Worm (Caenorhabditis elegans): ENCODE results near the gene srh-279.

The srh-279 gene

DNA sequence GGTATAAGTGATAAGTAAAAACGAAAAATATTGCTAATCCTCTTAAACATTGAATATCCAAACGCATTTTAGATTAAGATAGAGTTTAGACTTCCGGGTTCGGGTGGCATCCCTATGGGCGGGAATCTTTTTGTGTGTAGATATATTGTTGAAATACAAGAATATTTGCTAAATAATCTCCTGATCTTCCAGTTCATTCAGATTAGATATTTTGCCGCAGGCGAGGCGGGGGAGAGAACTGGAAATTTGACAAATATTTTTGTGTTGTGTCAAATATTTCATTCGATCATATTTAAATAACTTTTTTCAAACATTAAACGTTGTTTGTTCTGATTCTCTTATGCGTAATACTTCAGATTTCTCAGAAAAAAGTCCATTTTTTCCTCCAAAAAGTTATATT, 17.6 kb downstream of the srh-279 start, which contains the start of gene oac-15:
Gene oac-15, minus strand, starts transcription at position 101 of the 400 bp plus-strand sequence.
- TF ChIP-seq elt-3 (tag; optimal IDR thresholded peaks at IDR 0.05) (no peak), unc-120 (tag; optimal IDR thresholded peaks at IDR 0.05; ENCODE audit: poor library complexity, severe bottlenecking) (no peak), drap-1 (GFP tag; optimal IDR thresholded peaks at IDR 0.05) (no peak), cnd-1 (tag; optimal IDR thresholded peaks at IDR 0.05) (no peak), lin-32 (GFP tag; optimal IDR thresholded peaks at IDR 0.05) (no peak), sem-2 (GFP tag; optimal IDR thresholded peaks at IDR 0.05) (no peak), ceh-43 (GFP tag; optimal IDR thresholded peaks at IDR 0.05) (no peak), mep-1 (tag; optimal IDR thresholded peaks at IDR 0.05) (no peak), unc-62 (GFP tag; optimal IDR thresholded peaks at IDR 0.05) (no peak), ham-2 (GFP tag; optimal IDR thresholded peaks at IDR 0.05) (no peak), nhr-28 (tag; optimal IDR thresholded peaks at IDR 0.05) (no peak), mab-5 (tag; optimal IDR thresholded peaks at IDR 0.05) (no peak), pha-4 (tag; optimal IDR thresholded peaks at IDR 0.05) (no peak), bed-3 (GFP tag; optimal IDR thresholded peaks at IDR 0.05) (no peak)

DNA sequence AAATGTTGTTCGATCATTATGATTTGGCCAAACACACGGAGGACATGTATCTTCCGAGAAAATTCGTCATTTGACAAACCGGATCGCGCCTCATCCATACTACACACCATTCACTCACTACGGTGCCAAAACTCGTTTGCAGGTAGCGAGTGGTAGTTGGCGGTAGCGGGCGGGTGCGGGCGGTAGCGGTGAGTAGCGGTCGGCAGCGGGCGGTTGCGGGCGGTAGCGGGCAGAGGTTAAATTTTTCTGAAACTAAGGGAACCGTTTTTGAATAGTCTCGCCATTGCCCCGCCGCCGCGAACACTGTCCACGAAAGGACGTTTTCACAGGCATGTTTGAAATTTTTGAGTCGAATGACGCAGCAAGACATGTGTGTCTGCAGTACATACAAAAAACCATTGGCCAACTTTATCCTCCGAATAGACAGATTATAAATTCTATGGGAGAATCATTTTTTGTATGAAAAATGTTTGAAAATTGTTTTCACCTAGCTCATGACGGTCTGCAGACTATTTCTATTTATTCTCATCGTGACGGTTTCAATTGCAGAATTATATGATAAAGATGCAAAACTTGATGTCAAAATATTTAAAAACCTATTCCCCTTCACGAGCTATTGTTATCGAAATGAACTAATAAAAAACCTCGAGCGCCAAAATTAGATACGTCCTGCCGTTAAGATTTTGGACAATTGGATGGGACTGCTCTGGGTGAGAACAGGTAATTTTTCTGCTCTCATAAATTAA, 18.2 kb downstream of the srh-279 start, which contains the start of gene F11A5.16:
Gene F11A5.16, plus strand, starts transcription at position 696 of the 746 bp plus-strand sequence.
- TF ChIP-seq cnd-1 (tag; optimal IDR thresholded peaks at IDR 0.05) (no peak), nhr-76 (tag; optimal IDR thresholded peaks at IDR 0.05) (no peak), mab-5 (tag; optimal IDR thresholded peaks at IDR 0.05) (no peak), nhr-12 (tag; optimal IDR thresholded peaks at IDR 0.05) (no peak), lin-13 (tag; optimal IDR thresholded peaks at IDR 0.05) (no peak), nhr-237 (tag; optimal IDR thresholded peaks at IDR 0.05) (no peak), hlh-1 (tag; optimal IDR thresholded peaks at IDR 0.05) (no peak), ceh-39 (tag; optimal IDR thresholded peaks at IDR 0.05) (no peak), elt-3 (tag; optimal IDR thresholded peaks at IDR 0.05) (no peak), nhr-28 (tag; optimal IDR thresholded peaks at IDR 0.05) (no peak), ceh-83 (GFP tag; optimal IDR thresholded peaks at IDR 0.05) (no peak), lsy-2 (tag; optimal IDR thresholded peaks at IDR 0.05) (no peak), drap-1 (GFP tag; optimal IDR thresholded peaks at IDR 0.05) (no peak), flh-1 (GFP tag; optimal IDR thresholded peaks at IDR 0.05) (no peak), blmp-1 (tag; optimal IDR thresholded peaks at IDR 0.05) (no peak), ham-2 (GFP tag; optimal IDR thresholded peaks at IDR 0.05) (no peak), tbx-8 (GFP tag; optimal IDR thresholded peaks at IDR 0.05) (no peak), lin-32 (GFP tag; optimal IDR thresholded peaks at IDR 0.05) (no peak), bed-3 (GFP tag; optimal IDR thresholded peaks at IDR 0.05) (no peak)

DNA sequence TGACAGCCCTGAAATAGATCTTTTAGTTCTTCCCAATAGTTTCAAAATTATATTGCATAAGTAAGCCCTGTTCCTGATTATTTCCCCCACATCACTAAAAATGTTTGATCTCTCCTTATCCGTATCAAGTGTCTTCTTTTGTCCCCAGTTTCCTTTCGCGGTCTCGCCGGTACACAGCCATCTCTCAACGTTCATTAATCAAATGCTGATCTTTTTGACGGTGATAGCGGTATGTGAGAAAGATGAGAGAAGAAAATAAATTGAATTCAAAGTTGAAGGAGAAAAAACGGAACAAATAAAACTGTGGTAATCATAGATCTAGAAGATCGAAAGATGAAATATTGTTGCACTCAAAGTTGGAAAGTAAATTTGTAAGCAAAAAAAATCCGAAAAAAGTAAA, 19.5 kb downstream of the srh-279 start:
- TF ChIP-seq lin-13 (tag; optimal IDR thresholded peaks at IDR 0.05) (no peak), nhr-2 (tag; optimal IDR thresholded peaks at IDR 0.05) (no peak), unc-39 (tag; optimal IDR thresholded peaks at IDR 0.05) (no peak), tbx-8 (GFP tag; optimal IDR thresholded peaks at IDR 0.05) (no peak), sem-2 (GFP tag; optimal IDR thresholded peaks at IDR 0.05) (no peak), mls-2 (tag; optimal IDR thresholded peaks at IDR 0.05) (no peak)

DNA sequence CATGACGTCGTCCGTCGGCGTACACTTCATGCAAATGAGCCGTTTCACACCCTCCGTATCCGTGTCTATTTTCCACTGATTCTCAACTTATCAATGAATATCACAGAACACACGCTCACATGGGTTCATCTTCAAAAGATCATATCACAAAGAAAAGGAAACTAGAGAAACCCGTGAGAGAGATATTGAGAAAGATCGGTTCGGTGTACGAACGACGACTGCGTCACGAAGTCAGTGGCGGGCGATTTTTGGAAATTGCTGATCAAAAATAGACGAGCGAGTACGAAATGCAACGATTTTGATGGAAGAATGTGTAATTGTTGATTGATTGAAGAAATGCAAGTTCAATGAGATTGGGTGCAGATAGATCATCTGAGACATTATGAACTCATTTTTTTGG, 21.1 kb downstream of the srh-279 start:
- TF ChIP-seq blmp-1 (tag; optimal IDR thresholded peaks at IDR 0.05), result no peak
- TF ChIP-seq elt-1 (tag; optimal IDR thresholded peaks at IDR 0.05; ENCODE audit: borderline replicate concordance, insufficient read depth), result no peak
- TF ChIP-seq cnd-1 (tag; optimal IDR thresholded peaks at IDR 0.05), result no peak
- TF ChIP-seq ham-2 (GFP tag; optimal IDR thresholded peaks at IDR 0.05), result no peak
- TF ChIP-seq unc-39 (tag; optimal IDR thresholded peaks at IDR 0.05), result no peak

DNA sequence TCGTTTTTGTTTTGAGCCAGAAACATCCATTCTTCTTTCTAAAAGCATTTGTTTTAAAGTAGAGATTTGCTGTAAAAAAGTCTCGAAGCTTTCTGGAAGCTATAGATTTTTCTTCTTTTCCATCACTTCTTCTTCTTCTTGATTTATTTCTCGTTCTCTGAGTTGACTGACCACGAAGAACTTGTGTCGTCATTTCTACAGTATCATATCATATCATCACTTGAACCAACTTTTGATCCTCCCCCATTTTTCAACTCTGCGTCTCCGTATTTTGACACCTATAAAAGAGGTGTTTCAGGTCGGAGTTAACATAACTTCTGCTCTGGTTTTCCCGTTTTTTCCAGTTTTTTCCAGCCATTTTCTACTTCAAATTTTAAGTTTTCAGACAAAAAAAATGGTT, 22.3 kb downstream of the srh-279 start, which contains the start of gene F11A5.9:
Gene F11A5.9, plus strand, starts transcription at position 386 of the 400 bp plus-strand sequence.
- no peak for TF ChIP-seq snpc-4 (tag; optimal IDR thresholded peaks at IDR 0.05)
- no peak for TF ChIP-seq zip-8 (tag; optimal IDR thresholded peaks at IDR 0.05)
- no peak for TF ChIP-seq lin-32 (GFP tag; optimal IDR thresholded peaks at IDR 0.05)
- TF ChIP-seq ceh-39 (tag; optimal IDR thresholded peaks at IDR 0.05), result no peak
- no peak for TF ChIP-seq nhr-2 (tag; optimal IDR thresholded peaks at IDR 0.05)
- no peak for TF ChIP-seq nhr-237 (tag; optimal IDR thresholded peaks at IDR 0.05)
- no peak for TF ChIP-seq ham-2 (GFP tag; optimal IDR thresholded peaks at IDR 0.05)
- no peak for TF ChIP-seq mep-1 (tag; optimal IDR thresholded peaks at IDR 0.05)
- no peak for TF ChIP-seq flh-1 (GFP tag; optimal IDR thresholded peaks at IDR 0.05)
- TF ChIP-seq M03D4.4 (tag; optimal IDR thresholded peaks at IDR 0.05), result no peak
- TF ChIP-seq tbx-8 (GFP tag; optimal IDR thresholded peaks at IDR 0.05), result no peak
- no peak for TF ChIP-seq lin-13 (tag; optimal IDR thresholded peaks at IDR 0.05)
- no peak for TF ChIP-seq hlh-1 (tag; optimal IDR thresholded peaks at IDR 0.05)
- TF ChIP-seq nhr-12 (tag; optimal IDR thresholded peaks at IDR 0.05), result no peak
- TF ChIP-seq ceh-83 (GFP tag; optimal IDR thresholded peaks at IDR 0.05), result no peak

Data from whole organism, mixed stage, embryonic.